Fruit fly (Drosophila melanogaster): Measurements from ENCODE around the gene Sec3.

DNA sequence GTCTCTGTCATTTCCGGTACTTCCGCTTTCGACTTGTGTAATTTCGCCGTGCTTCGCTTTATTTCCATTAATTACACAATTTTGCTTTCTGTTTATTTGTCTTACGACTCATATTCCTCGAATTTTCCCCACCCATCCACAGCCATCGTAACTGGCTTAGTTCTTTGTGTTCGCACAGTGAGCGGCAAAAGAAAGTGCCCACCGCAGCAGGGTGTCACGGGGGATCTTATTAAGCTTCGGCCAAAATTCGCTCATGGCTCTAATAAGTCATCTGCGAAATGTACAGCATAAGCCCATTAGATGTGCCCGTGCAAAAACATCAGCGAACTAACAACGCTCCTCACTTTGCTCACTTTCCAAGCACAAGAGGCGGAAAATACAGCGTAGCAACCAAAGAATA lies 22.6 kb downstream of the Sec3 start:
- no peak for TF ChIP-seq CG8632 (GFP tag; optimal IDR thresholded peaks at IDR 0.05)
- TF ChIP-seq dsx (GFP tag; optimal IDR thresholded peaks at IDR 0.05; ENCODE audit: poor library complexity, severe bottlenecking), result no peak
- TF ChIP-seq CG8119 (GFP tag; IDR thresholded peaks at IDR 0.05), result no peak
- no peak for TF ChIP-seq CG16779 (tag; optimal IDR thresholded peaks at IDR 0.05)
- TF ChIP-seq CG10669 (GFP tag; optimal IDR thresholded peaks at IDR 0.05), result no peak
- TF ChIP-seq OdsH (GFP tag; optimal IDR thresholded peaks at IDR 0.05), result no peak
